1 fruit fly cellular context compared by ENCODE assay signal in genomic region chr3R:21339448-21340268, dm6.
TF ChIP-seq lines count a peak whose summit lies in the region.

No protein-coding gene starts in this region.

TF ChIP-seq in whole organism, embryonic, 481 proteins besides CTCF, POLR2A, EP300 and RAD21 (continued from another document):
- TF ChIP-seq Deaf1 (tag; optimal IDR thresholded peaks at IDR 0.05; lab: Kevin White, UChicago) (peak; percentile 79), abd-A (tag; optimal IDR thresholded peaks at IDR 0.05; lab: Kevin White, UChicago) (peak; percentile 78), CG18599 (GFP tag; optimal IDR thresholded peaks at IDR 0.05; lab: Kevin White, UChicago) (peak; percentile 13), CG4404 (GFP tag; IDR thresholded peaks at IDR 0.05; lab: Robert Waterston, UW) (no peak), mirr (GFP tag; optimal IDR thresholded peaks at IDR 0.05; lab: Kevin White, UChicago) (peak; percentile 20), CG2116 (GFP tag; optimal IDR thresholded peaks at IDR 0.05; lab: Kevin White, UChicago) (no peak), CG10959 (GFP tag; IDR thresholded peaks at IDR 0.05; lab: Robert Waterston, UW) (no peak)
